Worm (Caenorhabditis elegans) whole organism, young adult: ENCODE data around the gene clec-26.

Experiments
- B0261.1 ChIP-seq: sonication (generic microtip); optimal IDR thresholded peaks from 2 replicates; lab custom pipeline; 2016; ENCODE audit warnings: mild to moderate bottlenecking, missing genetic modification characterization, moderate library complexity, missing compliant biosample characterization
- B0336.3 ChIP-seq: fragments of 200-800 bp; sonication (Bioruptor generic); IDR thresholded peaks from 2 replicates; pipeline ENCODE4 v1.3.6; 2022; ENCODE audit warnings: missing genetic modification characterization, missing compliant biosample characterization
- F10E7.11 ChIP-seq: sonication (generic microtip); optimal IDR thresholded peaks from 2 replicates; lab custom pipeline; 2017; ENCODE audit warnings: mild to moderate bottlenecking, missing genetic modification characterization, moderate library complexity, missing compliant biosample characterization
- F22D6.2 ChIP-seq: sonication (generic microtip); optimal IDR thresholded peaks from 2 replicates; lab custom pipeline; 2016; ENCODE audit warnings: mild to moderate bottlenecking, missing genetic modification characterization, missing compliant biosample characterization
- F23B12.7 ChIP-seq: sonication (generic microtip); optimal IDR thresholded peaks from 2 replicates; lab custom pipeline; 2017; ENCODE audit warnings: missing genetic modification characterization, mild to moderate bottlenecking, missing compliant biosample characterization, antibody characterized with exemption, moderate library complexity; ENCODE audit not compliant: insufficient read depth
- F33H1.4 ChIP-seq: fragments of 200-800 bp; sonication (Bioruptor generic); IDR thresholded peaks from 2 replicates; pipeline ENCODE4 v1.3.6; 2022; ENCODE audit warnings: missing genetic modification reagents, missing genetic modification characterization, missing compliant biosample characterization
- F37B4.10 ChIP-seq: fragments of 200-800 bp; sonication (Bioruptor generic); IDR thresholded peaks from 2 replicates; pipeline ENCODE4 v1.3.6; 2022; ENCODE audit warnings: missing genetic modification characterization, missing compliant biosample characterization
- F57A8.1 ChIP-seq: fragments of 200-800 bp; sonication (Bioruptor generic); optimal IDR thresholded peaks from 2 replicates; lab custom pipeline; 2018; ENCODE audit warnings: mild to moderate bottlenecking, missing genetic modification characterization, moderate library complexity, missing compliant biosample characterization
- Y53G8AR.9 ChIP-seq: fragments of 200-800 bp; sonication (Bioruptor generic); conservative IDR thresholded peaks from 2 replicates; pipeline ENCODE4 v1.3.6; 2022; ENCODE audit warnings: missing genetic modification reagents, missing genetic modification characterization, missing compliant biosample characterization
- Y79H2A.3 ChIP-seq: fragments of 200-800 bp; sonication (Bioruptor generic); conservative IDR thresholded peaks from 2 replicates; pipeline ENCODE4 v1.3.6; 2022; ENCODE audit warnings: missing genetic modification reagents, missing genetic modification characterization, missing compliant biosample characterization
- ZK185.1 ChIP-seq: sonication (generic microtip); optimal IDR thresholded peaks from 2 replicates; lab custom pipeline; 2016; ENCODE audit warnings: mild to moderate bottlenecking, missing genetic modification characterization, missing compliant biosample characterization; ENCODE audit not compliant: poor library complexity, severe bottlenecking
- atf-7 ChIP-seq: sonication (generic microtip); optimal IDR thresholded peaks from 2 replicates; lab custom pipeline; 2017; ENCODE audit warnings: mild to moderate bottlenecking, missing genetic modification characterization, missing compliant biosample characterization
- efl-1 ChIP-seq: fragments of 150-350 bp; optimal IDR thresholded peaks from 2 replicates; lab custom pipeline; 2014; ENCODE audit warnings: missing biosample characterization, missing genetic modification reagents, missing genetic modification characterization
- egl-18 ChIP-seq: fragments of 200-800 bp; sonication (Bioruptor generic); IDR thresholded peaks from 2 replicates; pipeline ENCODE4 v1.3.6; 2022; ENCODE audit warnings: missing genetic modification reagents, missing genetic modification characterization, missing compliant biosample characterization
- egrh-3 ChIP-seq: fragments of 200-800 bp; sonication (Bioruptor generic); IDR thresholded peaks from 2 replicates; pipeline ENCODE4 v1.3.6; 2022; ENCODE audit warnings: missing genetic modification reagents, missing genetic modification characterization, missing compliant biosample characterization
- gei-17 ChIP-seq: fragments of 200-800 bp; sonication (Bioruptor generic); optimal IDR thresholded peaks from 2 replicates; lab custom pipeline; 2018; ENCODE audit warnings: mild to moderate bottlenecking, missing genetic modification characterization, missing compliant biosample characterization
- hlh-26 ChIP-seq: fragments of 200-800 bp; sonication (Bioruptor generic); conservative IDR thresholded peaks from 2 replicates; pipeline ENCODE4 v1.3.6; 2022; ENCODE audit warnings: missing genetic modification reagents, missing genetic modification characterization, missing compliant biosample characterization
- hmg-1.2 ChIP-seq: fragments of 200-800 bp; sonication (Bioruptor generic); IDR thresholded peaks from 2 replicates; pipeline ENCODE4 v1.3.6; 2022; ENCODE audit warnings: missing genetic modification reagents, missing genetic modification characterization, missing compliant biosample characterization
- lag-1 ChIP-seq: fragments of 200-800 bp; sonication (Bioruptor generic); IDR thresholded peaks from 2 replicates; pipeline ENCODE4 v1.3.6; 2022; ENCODE audit warnings: missing genetic modification reagents, missing genetic modification characterization, missing compliant biosample characterization
- lin-40 ChIP-seq: sonication (generic microtip); optimal IDR thresholded peaks from 2 replicates; lab custom pipeline; 2016; ENCODE audit warnings: missing genetic modification characterization, mild to moderate bottlenecking, missing compliant biosample characterization, missing genotype, missing genetic modification reagents
- lin-54 ChIP-seq: fragments of 200-800 bp; sonication (Bioruptor generic); optimal IDR thresholded peaks from 2 replicates; lab custom pipeline; 2018; ENCODE audit warnings: mild to moderate bottlenecking, missing genetic modification characterization, missing compliant biosample characterization
- lir-1 ChIP-seq: fragments of 200-800 bp; sonication (Bioruptor generic); conservative IDR thresholded peaks from 2 replicates; pipeline ENCODE4 v1.3.6; 2022; ENCODE audit warnings: missing genetic modification reagents, missing genetic modification characterization, missing compliant biosample characterization
- madf-10 ChIP-seq: sonication (generic microtip); optimal IDR thresholded peaks from 2 replicates; lab custom pipeline; 2016; ENCODE audit warnings: mild to moderate bottlenecking, missing genetic modification characterization, missing compliant biosample characterization
- madf-3 ChIP-seq: fragments of 200-800 bp; sonication (Bioruptor generic); IDR thresholded peaks from 2 replicates; pipeline ENCODE4 v1.3.6; 2022; ENCODE audit warnings: missing genetic modification reagents, missing genetic modification characterization, missing compliant biosample characterization
- madf-6 ChIP-seq: fragments of 200-800 bp; sonication (Bioruptor generic); IDR thresholded peaks from 2 replicates; pipeline ENCODE4 v1.3.6; 2022; ENCODE audit warnings: missing genetic modification reagents, missing genetic modification characterization, missing compliant biosample characterization
- mcd-1 ChIP-seq: fragments of 200-800 bp; sonication (Bioruptor generic); IDR thresholded peaks from 2 replicates; pipeline ENCODE4 v1.3.6; 2022; ENCODE audit warnings: missing genetic modification reagents, missing genetic modification characterization, missing compliant biosample characterization
- mel-28 ChIP-seq: sonication (generic microtip); optimal IDR thresholded peaks from 2 replicates; lab custom pipeline; 2016; ENCODE audit warnings: borderline replicate concordance, mild to moderate bottlenecking, missing genetic modification characterization, missing compliant biosample characterization
- mes-4 ChIP-seq: sonication (generic microtip); optimal IDR thresholded peaks from 2 replicates; lab custom pipeline; 2016; ENCODE audit warnings: missing genotype, missing genetic modification characterization, missing compliant biosample characterization
- nfya-2 ChIP-seq: fragments of 200-800 bp; sonication (Bioruptor generic); IDR thresholded peaks from 2 replicates; pipeline ENCODE4 v1.3.6; 2022; ENCODE audit warnings: missing genetic modification reagents, missing genetic modification characterization, missing compliant biosample characterization
- nfyb-1 ChIP-seq: fragments of 200-800 bp; sonication (Bioruptor generic); IDR thresholded peaks from 2 replicates; pipeline ENCODE4 v1.3.6; 2022; ENCODE audit warnings: missing genetic modification reagents, missing genetic modification characterization, missing compliant biosample characterization
- nhr-80 ChIP-seq: sonication (generic microtip); optimal IDR thresholded peaks from 2 replicates; lab custom pipeline; 2016; ENCODE audit warnings: missing genetic modification characterization, missing compliant biosample characterization
- rcor-1 ChIP-seq: fragments of 200-800 bp; sonication (Bioruptor generic); IDR thresholded peaks from 2 replicates; pipeline ENCODE4 v1.3.6; 2022; ENCODE audit warnings: missing genetic modification reagents, missing genetic modification characterization, missing compliant biosample characterization
- sdz-38 ChIP-seq: sonication (generic microtip); optimal IDR thresholded peaks from 2 replicates; lab custom pipeline; 2016; ENCODE audit warnings: missing genotype, missing genetic modification characterization, missing compliant biosample characterization
- snpc-1.3 ChIP-seq: sonication (generic microtip); optimal IDR thresholded peaks from 2 replicates; lab custom pipeline; 2017; ENCODE audit warnings: missing genetic modification characterization, mild to moderate bottlenecking, missing compliant biosample characterization, antibody characterized with exemption, moderate library complexity, missing genotype, missing genetic modification reagents; ENCODE audit not compliant: insufficient read depth
- unc-62 ChIP-seq: fragments of 150-350 bp; optimal IDR thresholded peaks from 2 replicates; lab custom pipeline; 2014; ENCODE audit warnings: missing biosample characterization, missing genetic modification reagents, missing genetic modification characterization
- zfh-2 ChIP-seq: fragments of 200-800 bp; sonication (Bioruptor generic); conservative IDR thresholded peaks from 2 replicates; pipeline ENCODE4 v1.3.6; 2022; ENCODE audit warnings: missing genetic modification reagents, missing genetic modification characterization, missing compliant biosample characterization
- zim-3 ChIP-seq: sonication (generic microtip); optimal IDR thresholded peaks from 2 replicates; lab custom pipeline; 2017; ENCODE audit warnings: mild to moderate bottlenecking, missing genetic modification characterization, moderate library complexity, missing compliant biosample characterization
- ztf-18 ChIP-seq: sonication (generic microtip); optimal IDR thresholded peaks from 2 replicates; lab custom pipeline; 2016; ENCODE audit warnings: missing genotype, mild to moderate bottlenecking, missing genetic modification characterization, missing compliant biosample characterization
- ztf-22 ChIP-seq: fragments of 200-800 bp; sonication (Bioruptor generic); optimal IDR thresholded peaks from 2 replicates; lab custom pipeline; 2018; ENCODE audit warnings: mild to moderate bottlenecking, missing genetic modification characterization, moderate library complexity, missing compliant biosample characterization
- ztf-3 ChIP-seq: fragments of 200-800 bp; sonication (Bioruptor generic); optimal IDR thresholded peaks from 2 replicates; lab custom pipeline; 2018; ENCODE audit warnings: mild to moderate bottlenecking, missing genetic modification characterization, missing compliant biosample characterization
- ztf-6 ChIP-seq: fragments of 200-800 bp; sonication (Bioruptor generic); IDR thresholded peaks from 2 replicates; pipeline ENCODE4 v1.3.6; 2022; ENCODE audit warnings: missing genetic modification reagents, missing genetic modification characterization, missing compliant biosample characterization

clec-26 gene

DNA sequence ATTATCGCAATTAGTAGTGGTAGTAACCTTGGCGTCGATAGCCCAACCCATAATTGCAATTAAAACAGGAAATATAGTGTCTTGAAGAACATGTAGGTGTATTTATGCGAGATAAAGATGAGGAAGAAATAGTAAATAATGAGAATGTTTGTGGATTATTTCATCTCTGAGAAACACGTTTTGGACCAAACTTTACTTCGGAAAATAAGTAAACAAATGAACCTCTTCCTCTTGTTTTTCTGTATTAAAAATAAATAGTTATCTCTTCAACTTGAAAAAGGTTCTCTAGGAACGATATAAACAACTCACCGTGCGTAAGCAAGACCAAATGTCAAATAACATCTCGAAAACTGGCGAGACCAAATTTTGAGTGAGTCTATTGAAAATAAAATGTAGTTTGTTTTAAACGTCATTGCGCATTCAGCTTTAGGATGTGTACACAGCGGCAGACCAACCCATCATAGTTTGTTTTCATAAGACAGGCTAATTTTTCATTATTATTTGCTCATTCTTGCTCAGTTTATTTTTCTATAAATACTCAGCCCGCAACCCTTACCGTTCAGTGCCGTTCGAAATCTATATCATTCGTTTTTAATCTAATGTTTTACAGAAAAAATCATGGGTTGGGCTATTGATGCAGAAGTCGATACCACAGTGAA lies 34.0 kb downstream of the clec-26 start, which contains the start of the genes F09C6.11 and F09C6.12:
Gene F09C6.11 (minus strand): TSS at position 51 of the 659 bp plus-strand sequence.
Gene F09C6.12 (plus strand): TSS at position 609 of the 659 bp plus-strand sequence.
- TF ChIP-seq F23B12.7 (tag; lab: Kevin White, UChicago) (no peak), snpc-1.3 (tag; lab: Kevin White, UChicago) (no peak), lag-1 (no peak), madf-6 (GFP tag; lab: Robert Waterston, UW) (no peak), madf-3 (GFP tag; lab: Robert Waterston, UW) (no peak), F33H1.4 (no peak), zfh-2 (GFP tag; lab: Robert Waterston, UW) (no peak), lin-40 (tag; lab: Kevin White, UChicago) (no peak), mes-4 (tag; lab: Kevin White, UChicago) (no peak), zim-3 (no peak), lin-54 (no peak), unc-62 (no peak), mcd-1 (no peak), atf-7 (no peak), madf-10 (tag; lab: Kevin White, UChicago) (no peak)

DNA sequence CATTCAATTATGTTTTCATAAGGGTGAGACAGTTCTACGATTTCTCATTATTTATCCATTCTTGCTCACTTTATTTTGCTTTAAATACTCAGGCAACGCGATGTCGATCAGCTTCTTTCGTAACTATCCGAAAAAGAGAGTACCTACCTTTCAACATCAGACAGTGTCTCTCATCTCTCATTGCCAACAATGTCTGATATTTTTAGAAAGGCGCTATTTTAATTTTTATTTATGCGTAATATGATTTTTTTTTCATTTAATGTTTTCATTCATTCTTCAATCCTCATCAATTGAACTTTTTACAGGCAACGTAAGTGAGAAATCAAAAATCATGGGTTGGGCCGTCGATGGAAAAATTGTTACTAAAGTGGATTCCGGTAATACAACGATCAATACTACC lies 36.3 kb downstream of the clec-26 start, which contains the start of gene F09C6.13:
Gene F09C6.13 (plus strand): TSS at position 301 of the 400 bp plus-strand sequence.
- TF ChIP-seq F33H1.4 (no peak), ztf-6 (GFP tag; lab: Robert Waterston, UW) (no peak), efl-1 (GFP tag; lab: Kevin White, UChicago) (no peak), zim-3 (no peak), nfyb-1 (GFP tag; lab: Robert Waterston, UW) (no peak), Y79H2A.3 (GFP tag; lab: Robert Waterston, UW) (no peak)

DNA sequence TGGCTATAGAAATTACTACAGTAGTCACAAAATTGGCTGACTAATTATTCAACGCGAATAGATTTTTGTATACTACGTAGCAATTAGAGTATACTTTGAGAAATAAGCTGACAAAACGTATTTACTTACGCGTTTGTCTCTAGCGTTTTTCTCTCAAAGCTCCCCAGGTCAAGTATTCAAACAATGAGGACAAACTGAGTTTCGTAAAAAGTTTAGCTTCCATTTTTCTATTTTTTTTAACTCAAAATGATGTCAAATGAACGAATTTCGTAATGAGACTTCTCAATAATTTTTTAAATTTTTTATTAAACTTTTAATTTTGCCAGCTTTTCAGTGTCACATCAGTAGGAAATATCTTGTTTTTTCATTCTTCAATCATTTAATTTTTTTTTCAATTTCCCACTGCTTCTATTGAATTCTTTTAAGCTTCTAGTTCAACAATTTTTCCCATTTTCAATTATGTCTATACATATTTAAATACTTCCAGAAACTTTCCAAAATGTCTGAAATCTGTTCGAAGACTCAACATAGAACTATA lies 40.4 kb downstream of the clec-26 start, which contains the start of the genes ifas-2 and fbxa-44:
Gene ifas-2 (minus strand): TSS at position 101 of the 538 bp plus-strand sequence.
Gene fbxa-44 (plus strand): TSS at position 488 of the 538 bp plus-strand sequence.
- TF ChIP-seq F10E7.11 (tag; lab: Kevin White, UChicago), result no peak
- TF ChIP-seq lin-40 (tag; lab: Kevin White, UChicago), result no peak
- TF ChIP-seq B0261.1 (tag; lab: Kevin White, UChicago), result no peak
- no peak for TF ChIP-seq nhr-80 (tag; lab: Kevin White, UChicago)
- TF ChIP-seq B0336.3 (GFP tag; lab: Robert Waterston, UW), result no peak
- TF ChIP-seq egl-18 (GFP tag; lab: Robert Waterston, UW), result no peak
- no peak for TF ChIP-seq lag-1
- TF ChIP-seq hlh-26, result no peak
- no peak for TF ChIP-seq lir-1 (GFP tag; lab: Robert Waterston, UW)
- TF ChIP-seq ZK185.1 (tag; lab: Kevin White, UChicago), result no peak
- TF ChIP-seq mes-4 (tag; lab: Kevin White, UChicago), result no peak
- TF ChIP-seq sdz-38 (tag; lab: Kevin White, UChicago), result no peak
- no peak for TF ChIP-seq ztf-18 (tag; lab: Kevin White, UChicago)
- no peak for TF ChIP-seq madf-10 (tag; lab: Kevin White, UChicago)
- no peak for TF ChIP-seq ztf-22 (GFP tag; lab: Kevin White, UChicago)
- TF ChIP-seq, all 124 proteins: peak for 0

DNA sequence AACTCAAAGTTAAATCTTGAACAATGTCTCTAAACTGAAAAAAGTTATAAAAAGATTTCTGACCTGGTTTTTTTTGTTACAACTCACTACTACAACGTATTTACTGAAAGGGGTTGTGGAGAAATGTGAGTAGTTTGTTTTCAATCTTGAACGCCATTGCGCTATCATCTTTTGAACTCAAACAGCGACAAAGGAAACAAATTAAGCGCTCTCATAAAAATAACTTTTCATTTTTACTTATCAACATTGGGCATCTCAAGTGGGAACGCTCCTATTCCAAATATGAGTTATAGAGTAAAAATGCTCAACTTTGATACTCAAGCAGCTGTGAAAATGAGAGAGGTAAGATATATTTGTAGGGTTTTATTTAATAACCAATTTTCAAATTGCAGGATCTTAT lies 45.0 kb downstream of the clec-26 start, which contains the start of gene F09C6.15:
Gene F09C6.15 (plus strand): TSS at position 301 of the 400 bp plus-strand sequence.
- TF ChIP-seq ztf-3 (GFP tag; lab: Kevin White, UChicago) (no peak), efl-1 (GFP tag; lab: Kevin White, UChicago) (no peak), lag-1 (no peak), F57A8.1 (GFP tag; lab: Kevin White, UChicago) (no peak), F37B4.10 (GFP tag; lab: Robert Waterston, UW) (no peak), gei-17 (GFP tag; lab: Kevin White, UChicago) (no peak), nfya-2 (GFP tag; lab: Robert Waterston, UW) (no peak), mel-28 (tag; lab: Kevin White, UChicago) (no peak), madf-3 (GFP tag; lab: Robert Waterston, UW) (no peak), rcor-1 (GFP tag; lab: Robert Waterston, UW) (no peak), hmg-1.2 (GFP tag; lab: Robert Waterston, UW) (no peak), sdz-38 (tag; lab: Kevin White, UChicago) (no peak), egrh-3 (GFP tag; lab: Robert Waterston, UW) (no peak), mes-4 (tag; lab: Kevin White, UChicago) (no peak), Y53G8AR.9 (GFP tag; lab: Robert Waterston, UW) (no peak), F22D6.2 (no peak)
